Worm (Caenorhabditis elegans): Measurements from ENCODE around the gene B0280.17.

The B0280.17 gene

DNA sequence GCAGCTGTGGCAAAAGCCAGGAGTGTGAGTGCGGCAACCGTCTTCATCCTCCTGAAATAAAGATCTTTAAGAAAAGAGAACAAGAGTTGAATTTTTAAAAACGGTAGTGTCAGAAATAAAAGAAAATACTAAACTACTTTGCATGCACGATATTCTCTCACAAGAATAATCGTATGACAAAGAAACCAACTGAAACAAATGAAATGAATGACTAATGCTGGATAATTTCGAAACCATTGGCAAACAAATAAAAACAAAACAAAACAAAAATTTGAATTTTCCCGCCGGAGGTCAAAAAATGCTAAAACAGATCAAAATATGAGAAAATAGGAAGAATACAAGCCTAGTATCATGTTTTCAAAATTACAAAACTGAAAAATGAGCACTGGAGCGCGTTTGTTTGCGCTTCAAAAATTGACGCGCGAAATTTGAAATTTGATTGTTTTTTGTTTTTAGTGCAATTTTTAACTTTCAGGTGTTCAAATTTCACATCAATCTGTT, 31.9 kb downstream of the B0280.17 start, which contains the start of gene cpg-2:
cpg-2 (minus strand) TSS at position 51 of the 501 bp plus-strand sequence.
- no peak for TF ChIP-seq nhr-11 (tag; optimal IDR thresholded peaks at IDR 0.05)
- no peak for TF ChIP-seq ceh-30 (tag; optimal IDR thresholded peaks at IDR 0.05)

DNA sequence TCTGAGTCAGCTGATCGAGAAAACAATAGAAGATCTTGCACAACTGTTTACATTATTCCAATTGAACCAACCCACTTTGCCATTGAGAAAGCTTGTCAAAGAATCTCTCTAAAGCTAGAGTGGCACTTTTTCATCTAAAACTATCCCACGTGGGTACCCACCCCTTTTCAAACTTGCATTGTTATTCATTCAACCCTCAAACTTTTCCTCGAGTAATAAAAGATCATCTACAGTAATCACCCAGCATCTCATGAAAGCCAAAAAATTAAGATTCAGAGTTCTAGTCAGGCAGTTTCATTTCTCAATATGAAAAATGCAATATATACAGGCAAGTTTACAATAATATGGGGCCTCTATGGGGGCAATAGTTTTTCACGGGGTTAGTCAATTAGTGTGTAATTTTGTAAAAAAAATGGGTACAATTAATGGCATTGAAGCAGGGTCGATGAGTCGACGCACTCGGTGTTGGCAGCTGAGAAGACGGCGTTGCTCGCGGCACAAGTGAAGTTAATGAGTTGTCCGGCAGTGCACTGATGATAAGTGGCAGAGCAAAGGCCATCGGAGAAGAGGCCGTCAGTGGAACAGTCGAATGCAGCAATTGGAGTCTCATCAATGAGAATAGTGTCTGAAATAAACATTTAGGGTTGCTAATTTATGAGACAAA, 34.0 kb downstream of the B0280.17 start:
- TF ChIP-seq ceh-18 (tag; optimal IDR thresholded peaks at IDR 0.05) (no peak), che-1 (tag; optimal IDR thresholded peaks at IDR 0.05) (no peak), C08G9.2 (tag; optimal IDR thresholded peaks at IDR 0.05) (no peak), K09A11.1 (tag; optimal IDR thresholded peaks at IDR 0.05; ENCODE audit: insufficient read depth) (no peak), ceh-48 (tag; optimal IDR thresholded peaks at IDR 0.05) (no peak), hlh-8 (tag; optimal IDR thresholded peaks at IDR 0.05) (no peak), odd-2 (tag; optimal IDR thresholded peaks at IDR 0.05) (no peak), hlh-30 (tag; optimal IDR thresholded peaks at IDR 0.05; ENCODE audit: insufficient read depth) (no peak), ref-2 (tag; optimal IDR thresholded peaks at IDR 0.05) (no peak), ceh-22 (tag; optimal IDR thresholded peaks at IDR 0.05) (no peak), ceh-34 (tag; optimal IDR thresholded peaks at IDR 0.05) (no peak), sox-4 (tag; optimal IDR thresholded peaks at IDR 0.05) (no peak), syd-9 (tag; optimal IDR thresholded peaks at IDR 0.05) (no peak), ahr-1 (tag; optimal IDR thresholded peaks at IDR 0.05) (no peak), pros-1 (tag; optimal IDR thresholded peaks at IDR 0.05) (no peak), K02D7.2 (tag; optimal IDR thresholded peaks at IDR 0.05) (no peak), dve-1 (tag; optimal IDR thresholded peaks at IDR 0.05) (no peak), pqm-1 (tag; optimal IDR thresholded peaks at IDR 0.05) (no peak), eyg-1 (tag; optimal IDR thresholded peaks at IDR 0.05) (no peak), rnt-1 (tag; optimal IDR thresholded peaks at IDR 0.05) (no peak)

DNA sequence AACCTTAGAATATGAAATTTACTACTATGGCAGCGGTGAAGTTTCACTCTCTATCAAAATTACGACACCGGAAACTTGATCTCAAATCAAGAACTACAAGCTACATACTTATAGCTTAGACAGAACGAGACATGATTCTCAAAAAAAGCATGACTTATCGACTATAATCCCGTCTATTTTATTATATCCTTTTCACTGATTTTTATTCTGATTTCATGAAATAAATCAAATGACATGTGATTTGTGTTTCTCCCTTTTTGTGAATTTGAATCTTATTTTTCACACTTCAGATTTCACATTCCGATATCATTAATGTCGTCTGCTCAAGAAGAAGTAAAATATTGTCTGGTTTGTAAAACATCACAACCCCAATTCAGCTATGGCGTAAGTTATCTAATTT, 35.9 kb downstream of the B0280.17 start, which contains the start of gene ZK418.11:
ZK418.11 (plus strand) TSS at position 289 of the 400 bp plus-strand sequence.
- TF ChIP-seq hlh-15 (tag; optimal IDR thresholded peaks at IDR 0.05), result no peak

DNA sequence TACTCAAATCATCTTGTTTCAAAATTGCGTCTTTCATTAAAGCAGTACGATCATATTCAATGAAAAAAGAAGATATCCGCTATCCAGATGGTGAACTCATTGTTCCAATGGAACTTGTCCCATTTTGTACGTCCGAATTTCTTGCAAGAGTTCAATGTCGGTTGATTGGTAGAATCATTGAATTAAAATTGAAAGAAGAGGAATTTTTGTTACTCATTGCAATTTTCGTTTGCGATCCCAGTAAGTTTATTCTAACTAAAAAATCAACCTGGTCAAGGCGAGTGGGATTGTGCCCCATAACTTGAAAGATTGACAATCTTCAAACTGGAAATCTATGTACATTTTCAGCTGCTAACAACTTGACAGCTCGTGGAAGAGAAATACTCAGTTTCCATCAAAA, 39.4 kb downstream of the B0280.17 start:
- TF ChIP-seq ceh-48 (tag; optimal IDR thresholded peaks at IDR 0.05), result no peak

DNA sequence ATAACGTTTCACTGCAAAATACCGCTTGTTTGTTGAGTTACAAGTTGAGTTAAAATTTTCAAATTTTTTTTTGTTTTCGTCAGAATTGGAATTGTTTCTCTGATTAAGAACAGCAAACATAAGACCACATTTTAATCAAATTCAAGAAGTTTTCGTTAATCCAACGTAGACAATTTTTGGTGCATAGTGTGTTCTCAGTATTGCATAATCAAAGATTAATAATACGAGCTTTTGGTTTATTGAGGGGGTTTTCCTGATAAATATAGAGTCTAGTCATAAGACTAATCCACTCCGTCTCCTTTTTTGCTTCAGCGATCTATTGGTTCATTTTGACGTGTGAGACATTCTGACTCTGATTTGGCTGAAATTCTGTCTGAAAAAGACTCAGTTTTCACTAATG, 40.8 kb downstream of the B0280.17 start, which contains the start of gene nhr-9:
nhr-9 (plus strand) TSS at position 307 of the 400 bp plus-strand sequence.
- TF ChIP-seq T23F11.4 (GFP tag; optimal IDR thresholded peaks at IDR 0.05) (no peak), hlh-8 (tag; optimal IDR thresholded peaks at IDR 0.05) (no peak), hlh-30 (tag; optimal IDR thresholded peaks at IDR 0.05; ENCODE audit: insufficient read depth) (no peak), ets-4 (tag; optimal IDR thresholded peaks at IDR 0.05) (no peak), ceh-18 (tag; optimal IDR thresholded peaks at IDR 0.05) (no peak), ceh-45 (GFP tag; IDR thresholded peaks at IDR 0.05) (no peak), sdc-2 (tag; optimal IDR thresholded peaks at IDR 0.05) (no peak), syd-9 (tag; optimal IDR thresholded peaks at IDR 0.05) (no peak), madf-2 (tag; optimal IDR thresholded peaks at IDR 0.05) (no peak), ceh-34 (tag; optimal IDR thresholded peaks at IDR 0.05) (no peak), unc-86 (tag; optimal IDR thresholded peaks at IDR 0.05) (no peak), lin-11 (tag; optimal IDR thresholded peaks at IDR 0.05) (no peak), F13H6.1 (tag; optimal IDR thresholded peaks at IDR 0.05) (no peak), ceh-2 (tag; optimal IDR thresholded peaks at IDR 0.05) (no peak)

DNA sequence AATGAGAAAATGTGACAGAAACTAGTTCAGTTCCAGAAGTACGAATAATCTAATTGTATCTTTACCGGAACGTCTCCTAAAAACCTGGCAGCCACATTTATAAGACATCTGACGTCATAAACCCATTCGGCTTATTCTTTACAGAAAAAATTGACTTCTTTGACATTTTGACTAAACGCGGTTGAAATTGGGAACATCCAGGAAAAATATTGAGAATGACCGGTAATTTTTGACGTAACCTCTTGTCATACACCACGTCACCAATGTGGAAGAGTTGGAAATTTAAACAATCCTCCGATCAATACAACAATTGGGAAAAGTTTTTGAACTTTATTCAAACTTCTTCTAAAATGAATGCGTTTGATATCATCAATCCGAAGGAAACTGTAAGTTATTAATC, 44.9 kb downstream of the B0280.17 start, which contains the start of gene ZK418.2:
ZK418.2 (plus strand) TSS at position 301 of the 400 bp plus-strand sequence.
- TF ChIP-seq mec-3 (tag; optimal IDR thresholded peaks at IDR 0.05; ENCODE audit: borderline replicate concordance), result no peak
- TF ChIP-seq ceh-18 (tag; optimal IDR thresholded peaks at IDR 0.05), result no peak
- TF ChIP-seq syd-9 (tag; optimal IDR thresholded peaks at IDR 0.05), result no peak
- TF ChIP-seq madf-2 (tag; optimal IDR thresholded peaks at IDR 0.05), result no peak
- no peak for TF ChIP-seq unc-3 (GFP tag; conservative IDR thresholded peaks at IDR 0.05)
- TF ChIP-seq unc-3 (tag; optimal IDR thresholded peaks at IDR 0.05), result no peak
- no peak for TF ChIP-seq ahr-1 (tag; optimal IDR thresholded peaks at IDR 0.05)
- TF ChIP-seq ceh-22 (tag; optimal IDR thresholded peaks at IDR 0.05), result no peak
- no peak for TF ChIP-seq elt-2 (tag; optimal IDR thresholded peaks at IDR 0.05)
- TF ChIP-seq pag-3 (tag; optimal IDR thresholded peaks at IDR 0.05; ENCODE audit: borderline replicate concordance), result no peak
- TF ChIP-seq npax-4 (tag; optimal IDR thresholded peaks at IDR 0.05), result no peak
- TF ChIP-seq sox-2 (GFP tag; IDR thresholded peaks at IDR 0.05), result no peak
- no peak for TF ChIP-seq zip-5 (tag; optimal IDR thresholded peaks at IDR 0.05)
- TF ChIP-seq ztf-16 (tag; optimal IDR thresholded peaks at IDR 0.05), result no peak
- no peak for TF ChIP-seq pax-1 (tag; optimal IDR thresholded peaks at IDR 0.05)
- no peak for TF ChIP-seq Y22D7AL.16 (tag; optimal IDR thresholded peaks at IDR 0.05)
- no peak for TF ChIP-seq eyg-1 (tag; optimal IDR thresholded peaks at IDR 0.05)
